Fruit fly (Drosophila melanogaster) whole organism, embryonic: ENCODE data around the gene Grip84.

Source experiments
- ATbp ChIP-seq: fragments of 200-800 bp; sonication (Bioruptor generic); optimal IDR thresholded peaks from 2 replicates; lab custom pipeline; 2017; ENCODE audit warnings: missing biosample characterization, mild to moderate bottlenecking, missing genetic modification characterization, missing genetic modification reagents
- Ada2b ChIP-seq: fragments of 200-800 bp; sonication (Bioruptor generic); IDR thresholded peaks from 2 replicates; pipeline ENCODE4 v1.3.6; 2022; ENCODE audit warnings: missing biosample characterization, missing genetic modification characterization
- Atf3 ChIP-seq: fragments of 200-800 bp; sonication (Bioruptor generic); optimal IDR thresholded peaks from 3 replicates; lab custom pipeline; 2016; ENCODE audit warnings: missing biosample characterization, missing genetic modification characterization
- B-H1 ChIP-seq: fragments of 200-800 bp; sonication (Bioruptor generic); IDR thresholded peaks from 3 replicates; pipeline ENCODE4 v1.3.6; 2022; ENCODE audit warnings: missing biosample characterization, missing genetic modification characterization
- CG10209 ChIP-seq: fragments of 200-800 bp; sonication (Bioruptor generic); optimal IDR thresholded peaks from 3 replicates; lab custom pipeline; 2017; ENCODE audit warnings: missing biosample characterization, mild to moderate bottlenecking, missing genetic modification characterization, missing genetic modification reagents
- CG11085 ChIP-seq: fragments of 200-800 bp; sonication (Bioruptor generic); IDR thresholded peaks from 2 replicates; pipeline ENCODE4 v1.3.6; 2022; ENCODE audit warnings: missing biosample characterization, missing genetic modification characterization
- CG1233 ChIP-seq: fragments of 200-800 bp; sonication (Bioruptor generic); optimal IDR thresholded peaks from 4 replicates; lab custom pipeline; 2018; ENCODE audit warnings: missing biosample characterization, mild to moderate bottlenecking, missing genetic modification characterization
- CG13424 ChIP-seq: fragments of 200-800 bp; sonication (Bioruptor generic); optimal IDR thresholded peaks from 2 replicates; lab custom pipeline; 2019; ENCODE audit warnings: missing biosample characterization, mild to moderate bottlenecking, missing genetic modification characterization, moderate library complexity
- CG1647 ChIP-seq: fragments of 200-800 bp; sonication (Bioruptor generic); optimal IDR thresholded peaks from 3 replicates; lab custom pipeline; 2016; ENCODE audit warnings: missing biosample characterization, missing genetic modification characterization
- CG17359 ChIP-seq: fragments of 200-800 bp; sonication (Bioruptor generic); optimal IDR thresholded peaks from 3 replicates; lab custom pipeline; 2018; ENCODE audit warnings: missing biosample characterization, mild to moderate bottlenecking, missing genetic modification characterization, moderate library complexity
- CG31365 ChIP-seq: fragments of 200-800 bp; sonication (Bioruptor generic); optimal IDR thresholded peaks from 2 replicates; lab custom pipeline; 2018; ENCODE audit warnings: missing biosample characterization, mild to moderate bottlenecking, missing genetic modification characterization
- CG3726 ChIP-seq: fragments of 200-800 bp; sonication (Bioruptor generic); IDR thresholded peaks from 3 replicates; pipeline ENCODE4, ENCODE4 v1.3.6; 2022; ENCODE audit warnings: missing biosample characterization, missing genetic modification characterization
- CG3995 ChIP-seq: fragments of 200-800 bp; sonication (Bioruptor generic); optimal IDR thresholded peaks from 3 replicates; lab custom pipeline; 2016; ENCODE audit warnings: missing biosample characterization, missing genetic modification characterization
- CG7786 ChIP-seq: fragments of 200-800 bp; sonication (Bioruptor generic); optimal IDR thresholded peaks from 2 replicates; lab custom pipeline; 2016; ENCODE audit warnings: missing biosample characterization, missing genetic modification characterization
- CG7928 ChIP-seq: fragments of 200-800 bp; sonication (Bioruptor generic); optimal IDR thresholded peaks from 2 replicates; lab custom pipeline; 2017; ENCODE audit warnings: missing biosample characterization, mild to moderate bottlenecking, missing genetic modification characterization
- CG7963 ChIP-seq: fragments of 200-800 bp; sonication (Bioruptor generic); IDR thresholded peaks from 3 replicates; pipeline ENCODE4 v1.3.6; 2022; ENCODE audit warnings: missing biosample characterization, missing genetic modification characterization; ENCODE audit not compliant: partially characterized antibody
- CG9797 ChIP-seq: fragments of 200-800 bp; sonication (Bioruptor generic); optimal IDR thresholded peaks from 3 replicates; lab custom pipeline; 2018; ENCODE audit warnings: missing biosample characterization, mild to moderate bottlenecking, missing genetic modification characterization
- CHES-1-like ChIP-seq: fragments of 200-800 bp; sonication (Bioruptor generic); optimal IDR thresholded peaks from 2 replicates; lab custom pipeline; 2016; ENCODE audit warnings: missing biosample characterization, missing genetic modification characterization
- Chrac-16 ChIP-seq: fragments of 200-800 bp; sonication (Bioruptor generic); optimal IDR thresholded peaks from 3 replicates; lab custom pipeline; 2016; ENCODE audit warnings: missing biosample characterization, missing genetic modification characterization
- CoRest ChIP-seq: fragments of 200-800 bp; sonication (Bioruptor generic); optimal IDR thresholded peaks from 3 replicates; lab custom pipeline; 2018; ENCODE audit warnings: missing biosample characterization, mild to moderate bottlenecking, missing genetic modification characterization, moderate library complexity
- Deaf1 ChIP-seq: fragments of 200-800 bp; optimal IDR thresholded peaks from 3 replicates; lab custom pipeline; 2019; ENCODE audit warnings: missing biosample characterization, mild to moderate bottlenecking, missing genetic modification characterization, moderate library complexity
- Elba2 ChIP-seq: fragments of 200-800 bp; sonication (Bioruptor generic); optimal IDR thresholded peaks from 3 replicates; lab custom pipeline; 2016; ENCODE audit warnings: missing biosample characterization, missing genetic modification characterization
- Fer3 ChIP-seq: fragments of 200-800 bp; sonication (Bioruptor generic); optimal IDR thresholded peaks from 2 replicates; lab custom pipeline; 2018; ENCODE audit warnings: missing biosample characterization, mild to moderate bottlenecking, missing genetic modification characterization, moderate library complexity
- Gsc ChIP-seq: fragments of 200-800 bp; sonication (Bioruptor generic); IDR thresholded peaks from 2 replicates; pipeline ENCODE4 v1.3.6; 2022; ENCODE audit warnings: missing biosample characterization, missing genetic modification characterization
- H2.0 ChIP-seq: fragments of 200-800 bp; sonication (Bioruptor generic); IDR thresholded peaks from 2 replicates; pipeline ENCODE4 v1.3.6; 2022; ENCODE audit warnings: missing biosample characterization, missing genetic modification characterization
- Meics ChIP-seq: fragments of 200-800 bp; sonication (Bioruptor generic); optimal IDR thresholded peaks from 2 replicates; lab custom pipeline; 2017; ENCODE audit warnings: missing biosample characterization, mild to moderate bottlenecking, missing genetic modification characterization
- NC2α ChIP-seq: fragments of 200-800 bp; sonication (Bioruptor generic); optimal IDR thresholded peaks from 2 replicates; lab custom pipeline; 2016; ENCODE audit warnings: missing biosample characterization, missing genetic modification characterization
- NC2β ChIP-seq: fragments of 200-800 bp; sonication (Bioruptor generic); optimal IDR thresholded peaks from 2 replicates; lab custom pipeline; 2016; ENCODE audit warnings: missing biosample characterization, missing genetic modification characterization
- Neu2 ChIP-seq: fragments of 200-800 bp; sonication (Bioruptor generic); optimal IDR thresholded peaks from 3 replicates; lab custom pipeline; 2016; ENCODE audit warnings: missing biosample characterization, missing genetic modification characterization, borderline replicate concordance
- NfI ChIP-seq: fragments of 200-800 bp; sonication (Bioruptor generic); optimal IDR thresholded peaks from 3 replicates; lab custom pipeline; 2018; ENCODE audit warnings: missing biosample characterization, mild to moderate bottlenecking, missing genetic modification characterization, moderate library complexity
- Opbp ChIP-seq: fragments of 200-800 bp; sonication (Bioruptor generic); IDR thresholded peaks from 3 replicates; pipeline ENCODE4 v1.3.6; 2022; ENCODE audit warnings: missing biosample characterization, missing genetic modification characterization; ENCODE audit not compliant: partially characterized antibody
- Rx ChIP-seq: fragments of 200-800 bp; sonication (Bioruptor generic); IDR thresholded peaks from 2 replicates; pipeline ENCODE4 v1.3.6; 2022; ENCODE audit warnings: missing biosample characterization, missing genetic modification characterization
- az2 ChIP-seq: fragments of 200-800 bp; sonication (Bioruptor generic); optimal IDR thresholded peaks from 3 replicates; lab custom pipeline; 2016; ENCODE audit warnings: missing biosample characterization, missing genetic modification characterization
- cg ChIP-seq: fragments of 200-800 bp; sonication (Bioruptor generic); optimal IDR thresholded peaks from 3 replicates; lab custom pipeline; 2019; ENCODE audit warnings: missing biosample characterization, mild to moderate bottlenecking, missing genetic modification characterization, moderate library complexity
- crc ChIP-seq: fragments of 200-800 bp; sonication (Bioruptor generic); optimal IDR thresholded peaks from 2 replicates; lab custom pipeline; 2016; ENCODE audit warnings: missing biosample characterization, missing genetic modification characterization
- danr ChIP-seq: fragments of 200-800 bp; sonication (Bioruptor generic); IDR thresholded peaks from 2 replicates; pipeline ENCODE4 v1.3.6; 2022; ENCODE audit warnings: missing biosample characterization, missing genetic modification characterization
- en ChIP-seq: fragments of 200-800 bp; sonication (Bioruptor generic); optimal IDR thresholded peaks from 2 replicates; lab custom pipeline; 2016; ENCODE audit warnings: missing biosample characterization, missing genetic modification characterization
- exex ChIP-seq: fragments of 200-800 bp; sonication (Bioruptor generic); optimal IDR thresholded peaks from 4 replicates; lab custom pipeline; 2018; ENCODE audit warnings: missing biosample characterization, mild to moderate bottlenecking, missing genetic modification characterization, moderate library complexity
- ftz-f1 ChIP-seq: fragments of 200-800 bp; sonication (Bioruptor generic); optimal IDR thresholded peaks from 2 replicates; lab custom pipeline; 2016; ENCODE audit warnings: missing biosample characterization, missing genetic modification characterization
- gro ChIP-seq: fragments of 200-800 bp; sonication (Bioruptor generic); optimal IDR thresholded peaks from 2 replicates; lab custom pipeline; 2016; ENCODE audit warnings: missing biosample characterization, missing genetic modification characterization
- hth ChIP-seq: fragments of >200 bp; optimal IDR thresholded peaks from 2 replicates; lab custom pipeline; 2017; ENCODE audit warnings: inconsistent platforms
- onecut ChIP-seq: fragments of 200-800 bp; sonication (Bioruptor generic); IDR thresholded peaks from 2 replicates; pipeline ENCODE4 v1.3.6; 2022; ENCODE audit warnings: missing biosample characterization, missing genetic modification characterization
- pfk ChIP-seq: fragments of 200-800 bp; sonication (Bioruptor generic); optimal IDR thresholded peaks from 2 replicates; lab custom pipeline; 2018; ENCODE audit warnings: missing biosample characterization, mild to moderate bottlenecking, missing genetic modification characterization, moderate library complexity
- rib ChIP-seq: fragments of 200-800 bp; sonication (Bioruptor generic); IDR thresholded peaks from 2 replicates; pipeline ENCODE4 v1.3.6; 2022; ENCODE audit warnings: missing biosample characterization, missing genetic modification characterization
- sens ChIP-seq: fragments of 200-800 bp; sonication (Bioruptor generic); peaks from one replicate; lab custom pipeline; 2016; ENCODE audit warnings: missing biosample characterization, missing genetic modification characterization
- ssp ChIP-seq: fragments of 200-800 bp; sonication (Bioruptor generic); IDR thresholded peaks from 2 replicates; pipeline ENCODE4 v1.3.6; 2022; ENCODE audit warnings: missing biosample characterization, missing genetic modification characterization
- stwl ChIP-seq: fragments of 200-800 bp; sonication (Bioruptor generic); optimal IDR thresholded peaks from 3 replicates; lab custom pipeline; 2018; ENCODE audit warnings: missing biosample characterization, mild to moderate bottlenecking, missing genetic modification characterization, moderate library complexity
- sug ChIP-seq: fragments of 200-800 bp; optimal IDR thresholded peaks from 2 replicates; lab custom pipeline; 2019; ENCODE audit warnings: missing biosample characterization, mild to moderate bottlenecking, missing genetic modification characterization, moderate library complexity
- tin ChIP-seq: fragments of 200-800 bp; sonication (Bioruptor generic); optimal IDR thresholded peaks from 3 replicates; lab custom pipeline; 2016; ENCODE audit warnings: missing biosample characterization, missing genetic modification characterization
- unc-4 ChIP-seq: fragments of 200-800 bp; sonication (Bioruptor generic); IDR thresholded peaks from 2 replicates; pipeline ENCODE4 v1.3.6; 2022; ENCODE audit warnings: missing biosample characterization, missing genetic modification characterization; ENCODE audit not compliant: partially characterized antibody
- unpg ChIP-seq: fragments of 200-800 bp; sonication (Bioruptor generic); optimal IDR thresholded peaks from 3 replicates; lab custom pipeline; 2018; ENCODE audit warnings: missing biosample characterization, mild to moderate bottlenecking, missing genetic modification characterization, moderate library complexity
- zfh2 ChIP-seq: fragments of 200-800 bp; sonication (Bioruptor generic); optimal IDR thresholded peaks from 2 replicates; lab custom pipeline; 2016; ENCODE audit warnings: missing biosample characterization, missing genetic modification characterization

Grip84 gene

DNA sequence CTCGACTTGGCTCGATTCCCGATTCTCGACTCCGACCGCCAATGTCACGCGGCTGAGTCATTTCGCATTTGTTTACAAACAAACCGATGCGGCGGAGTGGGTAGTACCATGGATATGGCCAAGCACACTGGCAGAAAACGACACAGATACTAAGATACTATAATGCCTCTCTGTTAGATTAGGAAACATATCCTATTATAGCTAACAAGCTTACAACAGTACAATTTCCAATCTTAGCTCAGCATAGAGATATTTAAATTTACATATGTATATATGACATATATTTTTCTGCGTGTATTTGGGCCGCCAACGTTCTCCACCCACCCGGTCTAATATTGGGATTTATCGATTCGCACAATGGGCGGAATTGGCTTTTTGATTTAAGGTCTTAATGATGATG lies 38.4 kb upstream of the Grip84 start (continued):
- TF ChIP-seq CG10209 (GFP tag; lab: Kevin White, UChicago) (peak; percentile 59), NfI (peak; percentile 80), gro (GFP tag; lab: Kevin White, UChicago) (peak; percentile 54), CG11085 (peak; percentile 78), ftz-f1 (no peak), sens (GFP tag; lab: Kevin White, UChicago) (peak; percentile 92), Ada2b (peak; percentile 91), exex (tag; lab: Kevin White, UChicago) (peak; percentile 33), Chrac-16 (GFP tag; lab: Kevin White, UChicago) (peak; percentile 63), CG31365 (tag; lab: Kevin White, UChicago) (no peak), B-H1 (GFP tag; lab: Robert Waterston, UW) (peak; percentile 56; the same call in 1 of the 3 replicates), hth (lab: Kevin White, UChicago) (no peak), pfk (GFP tag; lab: Kevin White, UChicago) (no peak), Fer3 (peak; percentile 80), NC2α (no peak), az2 (GFP tag; lab: Kevin White, UChicago) (peak; percentile 58), NC2β (GFP tag; lab: Kevin White, UChicago) (no peak), rib (peak; percentile 76), CG17359 (tag; lab: Kevin White, UChicago) (peak; percentile 81), CG7928 (peak; percentile 16), H2.0 (GFP tag; lab: Robert Waterston, UW) (peak; percentile 71), CG13424 (tag; lab: Kevin White, UChicago) (peak; percentile 75), sug (tag; lab: Kevin White, UChicago) (peak; percentile 82), Meics (GFP tag; lab: Kevin White, UChicago) (peak; percentile 79), CG9797 (no peak), crc (GFP tag; lab: Kevin White, UChicago) (peak; percentile 36), Gsc (GFP tag; lab: Robert Waterston, UW) (no peak), tin (GFP tag; lab: Kevin White, UChicago) (peak; percentile 73), ssp (peak; percentile 59), onecut (GFP tag; lab: Robert Waterston, UW) (peak; percentile 54), unc-4 (GFP tag; lab: Robert Waterston, UW) (no peak), CG1647 (peak; percentile 47), CG1233 (GFP tag; lab: Kevin White, UChicago) (peak; percentile 52), Deaf1 (peak; percentile 50), CG7786 (GFP tag; lab: Kevin White, UChicago) (peak; percentile 38), zfh2 (peak; percentile 44), Rx (peak; percentile 71), CG3726 (GFP tag; lab: Robert Waterston, UW) (0 out of 3 replicates have a peak, but pooled peaks have one; percentile 38), Atf3 (GFP tag; lab: Kevin White, UChicago) (peak; percentile 16), Elba2 (GFP tag; lab: Kevin White, UChicago) (no peak), cg (GFP tag; lab: Kevin White, UChicago) (no peak), CHES-1-like (GFP tag; lab: Kevin White, UChicago) (peak; percentile 44), CG7963 (no peak), ATbp (GFP tag; lab: Kevin White, UChicago) (peak; percentile 67), en (GFP tag; lab: Kevin White, UChicago) (peak; percentile 23), unpg (GFP tag; lab: Kevin White, UChicago) (peak; percentile 75), Neu2 (no peak), CoRest (tag; lab: Kevin White, UChicago) (peak; percentile 70), stwl (no peak), Opbp (GFP tag; lab: Robert Waterston, UW) (no peak), CG3995 (GFP tag; lab: Kevin White, UChicago) (peak; percentile 6), danr (GFP tag; lab: Robert Waterston, UW) (peak; percentile 53)
